Worm (Caenorhabditis elegans) whole organism, early embryonic: Measurements from ENCODE around the gene F37H8.6.

Experiments
- B0310.2 ChIP-seq: sonication (generic microtip); optimal IDR thresholded peaks from 2 replicates; lab custom pipeline; 2016; ENCODE audit warnings: mild to moderate bottlenecking, missing genetic modification characterization, missing compliant biosample characterization
- F13C5.2 ChIP-seq: sonication (generic microtip); optimal IDR thresholded peaks from 2 replicates; lab custom pipeline; 2017; ENCODE audit warnings: mild to moderate bottlenecking, missing genetic modification characterization, inconsistent platforms, missing compliant biosample characterization
- ama-1 ChIP-seq: fragments of 150-350 bp; optimal IDR thresholded peaks from 2 replicates; lab custom pipeline; 2014
- ceh-13 ChIP-seq: fragments of 200-800 bp; sonication (Bioruptor generic); optimal IDR thresholded peaks from 2 replicates; lab custom pipeline; 2018; ENCODE audit warnings: mild to moderate bottlenecking, missing genetic modification characterization, missing compliant biosample characterization
- ceh-36 ChIP-seq: sonication (generic microtip); optimal IDR thresholded peaks from 2 replicates; lab custom pipeline; 2016; ENCODE audit warnings: missing genetic modification characterization, inconsistent platforms, missing compliant biosample characterization
- flt-1 ChIP-seq: fragments of 200-800 bp; sonication (Bioruptor generic); IDR thresholded peaks from 2 replicates; pipeline ENCODE4 v1.3.6; 2022; ENCODE audit warnings: missing genetic modification characterization, missing compliant biosample characterization
- hmbx-1 ChIP-seq: sonication (generic microtip); optimal IDR thresholded peaks from 2 replicates; lab custom pipeline; 2016; ENCODE audit warnings: mild to moderate bottlenecking, missing genetic modification characterization, missing compliant biosample characterization
- pes-1 ChIP-seq: fragments of 200-800 bp; sonication (Bioruptor generic); IDR thresholded peaks from 2 replicates; pipeline ENCODE4 v1.3.6; 2022; ENCODE audit warnings: missing genetic modification reagents, missing genetic modification characterization, missing compliant biosample characterization
- sea-1 ChIP-seq: fragments of 200-800 bp; sonication (Bioruptor generic); conservative IDR thresholded peaks from 2 replicates; pipeline ENCODE4 v1.3.6; 2022; ENCODE audit warnings: missing genetic modification characterization, missing compliant biosample characterization
- tbx-37 ChIP-seq: fragments of 200-800 bp; sonication (Bioruptor generic); conservative IDR thresholded peaks from 2 replicates; pipeline ENCODE4 v1.3.6; 2022; ENCODE audit warnings: missing genetic modification reagents, missing genetic modification characterization, missing compliant biosample characterization
- tra-4 ChIP-seq: sonication (generic microtip); optimal IDR thresholded peaks from 2 replicates; lab custom pipeline; 2017; ENCODE audit warnings: missing genetic modification characterization, missing compliant biosample characterization

ce11 chrII:11142571-11142970 lies 34.7 kb downstream of the F37H8.6 start, which contains the start of gene arrd-6:
- no peak for TF ChIP-seq ama-1 (lab: Kevin White, UChicago)
- no peak for TF ChIP-seq tra-4 (tag; lab: Kevin White, UChicago)
- TF ChIP-seq ceh-13 (GFP tag; lab: Kevin White, UChicago), result no peak
- TF ChIP-seq hmbx-1, result no peak
- TF ChIP-seq B0310.2 (tag; lab: Kevin White, UChicago), result no peak
- no peak for TF ChIP-seq sea-1
- TF ChIP-seq tbx-37 (GFP tag; lab: Robert Waterston, UW), result no peak
- no peak for TF ChIP-seq F13C5.2
- no peak for TF ChIP-seq flt-1 (GFP tag; lab: Robert Waterston, UW)
- no peak for TF ChIP-seq pes-1 (GFP tag; lab: Robert Waterston, UW)
- no peak for TF ChIP-seq ceh-36
